Fruit fly (Drosophila melanogaster): ENCODE results near the gene CG10359.

The CG10359 gene

DNA sequence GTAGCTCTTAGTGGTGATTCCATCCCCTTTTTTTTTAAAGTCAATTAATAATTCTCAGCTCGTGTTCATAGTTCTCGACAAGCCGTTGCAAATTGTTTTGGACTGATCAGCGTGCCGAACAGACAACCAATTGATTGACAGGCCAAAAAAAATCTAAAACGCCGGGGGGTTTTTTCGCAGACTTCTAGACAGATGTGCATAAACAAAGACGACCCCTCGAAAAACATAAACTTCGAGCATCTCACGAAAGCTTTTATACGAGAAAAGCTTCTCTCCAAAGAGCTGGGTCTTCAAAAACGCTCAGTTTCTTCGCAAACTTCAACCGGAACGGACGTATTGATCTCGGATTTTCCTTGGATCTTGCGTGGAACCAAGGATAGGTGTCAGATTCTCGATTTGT, at the start of gene CG10359:
CG10359 (plus strand) TSS at position 301 of the 400 bp plus-strand sequence.
- TF ChIP-seq CG3065 (GFP tag; optimal IDR thresholded peaks at IDR 0.05) (no peak), CG10543 (GFP tag; optimal IDR thresholded peaks at IDR 0.05) (peak; percentile 2), CG12299 (tag; optimal IDR thresholded peaks at IDR 0.05) (no peak), CG12769 (tag; optimal IDR thresholded peaks at IDR 0.05) (peak; percentile 48), Drgx (GFP tag; IDR thresholded peaks at IDR 0.05) (0 out of 2 replicates have a peak, but pooled peaks have one; percentile 9), CG8924 (tag; optimal IDR thresholded peaks at IDR 0.05) (no peak), CG7963 (GFP tag; IDR thresholded peaks at IDR 0.05; ENCODE audit: partially characterized antibody) (no peak), CG13894 (tag; optimal IDR thresholded peaks at IDR 0.05) (peak; percentile 37), NfI (GFP tag; optimal IDR thresholded peaks at IDR 0.05) (no peak), HHEX (GFP tag; optimal IDR thresholded peaks at IDR 0.05) (no peak), fd96Cb (tag; optimal IDR thresholded peaks at IDR 0.05) (no peak), Trl (optimal IDR thresholded peaks at IDR 0.05) (peak in 1 of 2 experiments; percentile 15), Trl (GFP tag; optimal IDR thresholded peaks at IDR 0.05) (no peak), CG4730 (GFP tag; IDR thresholded peaks at IDR 0.05) (no peak), NK7.1 (GFP tag; optimal IDR thresholded peaks at IDR 0.05) (no peak), CG42726 (GFP tag; IDR thresholded peaks at IDR 0.05; ENCODE audit: partially characterized antibody) (0 out of 2 replicates have a peak, but pooled peaks have one; percentile 15), Antp (GFP tag; optimal IDR thresholded peaks at IDR 0.05) (no peak), lab (GFP tag; optimal IDR thresholded peaks at IDR 0.05) (no peak), vvl (GFP tag; IDR thresholded peaks at IDR 0.05) (no peak), Pdp1 (GFP tag; optimal IDR thresholded peaks at IDR 0.05) (no peak), otp (GFP tag; IDR thresholded peaks at IDR 0.05) (0 out of 3 replicates have a peak, but pooled peaks have one; percentile 11), Gsc (GFP tag; IDR thresholded peaks at IDR 0.05) (no peak), her (GFP tag; optimal IDR thresholded peaks at IDR 0.05) (no peak), CG7987 (GFP tag; optimal IDR thresholded peaks at IDR 0.05) (no peak), NC2α (GFP tag; optimal IDR thresholded peaks at IDR 0.05) (no peak), so (GFP tag; IDR thresholded peaks at IDR 0.05) (no peak), Dll (GFP tag; IDR thresholded peaks at IDR 0.05; ENCODE audit: partially characterized antibody) (no peak), Nf-YA (GFP tag; IDR thresholded peaks at IDR 0.05) (no peak), CG1603 (tag; optimal IDR thresholded peaks at IDR 0.05) (no peak), Dp (GFP tag; optimal IDR thresholded peaks at IDR 0.05) (no peak), CG17385 (GFP tag; optimal IDR thresholded peaks at IDR 0.05) (no peak), CG12744 (GFP tag; optimal IDR thresholded peaks at IDR 0.05) (no peak), Ets97D (GFP tag; optimal IDR thresholded peaks at IDR 0.05) (no peak), CG15514 (GFP tag; optimal IDR thresholded peaks at IDR 0.05) (peak; percentile 5), mam (GFP tag; optimal IDR thresholded peaks at IDR 0.05) (no peak)

DNA sequence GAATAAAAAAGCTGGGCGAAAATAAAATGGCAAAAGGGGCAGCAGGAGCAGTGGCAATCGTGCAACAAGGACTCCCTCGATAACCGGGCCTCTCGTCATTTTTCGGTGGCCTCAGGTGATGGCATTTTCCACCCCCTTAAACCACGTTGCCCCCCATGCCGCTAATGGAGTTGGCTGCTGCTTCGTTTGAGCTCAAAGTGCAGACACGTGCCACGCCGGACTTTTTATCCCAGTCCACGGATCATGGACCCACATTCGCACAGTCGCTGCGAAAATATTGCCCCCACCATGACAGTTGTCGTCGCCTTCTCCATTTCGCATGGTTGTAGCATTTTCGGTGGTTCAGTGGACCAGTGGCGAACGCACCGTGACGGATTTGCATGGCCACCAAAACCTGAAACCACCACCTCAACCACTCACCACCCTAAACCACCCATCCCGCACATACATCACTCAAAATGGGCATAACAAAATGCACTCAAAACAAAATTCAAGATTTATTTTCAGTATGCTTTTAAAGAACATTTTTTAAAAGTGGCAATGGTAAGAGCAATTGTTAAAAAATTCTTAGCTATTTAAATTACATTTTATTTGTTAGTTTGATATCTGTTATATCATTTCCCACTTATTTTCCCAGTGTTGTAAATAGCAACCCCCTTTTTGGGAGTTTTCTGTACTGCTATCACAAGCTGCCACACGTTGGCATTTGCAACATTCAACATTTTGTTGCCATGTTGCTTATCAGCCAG, 45.1 kb upstream of the CG10359 start:
- TF ChIP-seq pros (GFP tag; optimal IDR thresholded peaks at IDR 0.05) = peak; percentile 3
- TF ChIP-seq h (optimal IDR thresholded peaks at IDR 0.05) = no peak
- peak; percentile 85 for TF ChIP-seq lab (GFP tag; optimal IDR thresholded peaks at IDR 0.05)
- no peak for TF ChIP-seq CG7963 (GFP tag; IDR thresholded peaks at IDR 0.05; ENCODE audit: partially characterized antibody)
- TF ChIP-seq corto (GFP tag; optimal IDR thresholded peaks at IDR 0.05) = no peak
- no peak for TF ChIP-seq Oaz (GFP tag; IDR thresholded peaks at IDR 0.05)
- TF ChIP-seq CG43689 (GFP tag; IDR thresholded peaks at IDR 0.05) = no peak
- TF ChIP-seq CG13123 (GFP tag; optimal IDR thresholded peaks at IDR 0.05) = peak; percentile 34
- TF ChIP-seq CG10209 (GFP tag; optimal IDR thresholded peaks at IDR 0.05) = peak; percentile 68
- peak; percentile 52 for TF ChIP-seq BtbVII (GFP tag; optimal IDR thresholded peaks at IDR 0.05)
- peak; percentile 27; the same call in 1 of the 2 replicates for TF ChIP-seq CG7372 (GFP tag; IDR thresholded peaks at IDR 0.05)
- TF ChIP-seq HmgD (GFP tag; optimal IDR thresholded peaks at IDR 0.05) = no peak
- peak; percentile 85 for TF ChIP-seq CG15601 (tag; optimal IDR thresholded peaks at IDR 0.05)
- peak; percentile 71; the same call in 2 of the 3 replicates for TF ChIP-seq zfh1 (GFP tag; IDR thresholded peaks at IDR 0.05)
- TF ChIP-seq ara (GFP tag; IDR thresholded peaks at IDR 0.05) = peak; percentile 64; the same call in 1 of the 2 replicates
- TF ChIP-seq CG12071 (GFP tag; optimal IDR thresholded peaks at IDR 0.05) = peak; percentile 58
- no peak for TF ChIP-seq kni (GFP tag; optimal IDR thresholded peaks at IDR 0.05)
- peak; percentile 38; the same call in 1 of the 2 replicates for TF ChIP-seq Rfx (GFP tag; IDR thresholded peaks at IDR 0.05)
